Fruit fly (Drosophila melanogaster): Measurements from ENCODE around the gene CG8281.

DNA sequence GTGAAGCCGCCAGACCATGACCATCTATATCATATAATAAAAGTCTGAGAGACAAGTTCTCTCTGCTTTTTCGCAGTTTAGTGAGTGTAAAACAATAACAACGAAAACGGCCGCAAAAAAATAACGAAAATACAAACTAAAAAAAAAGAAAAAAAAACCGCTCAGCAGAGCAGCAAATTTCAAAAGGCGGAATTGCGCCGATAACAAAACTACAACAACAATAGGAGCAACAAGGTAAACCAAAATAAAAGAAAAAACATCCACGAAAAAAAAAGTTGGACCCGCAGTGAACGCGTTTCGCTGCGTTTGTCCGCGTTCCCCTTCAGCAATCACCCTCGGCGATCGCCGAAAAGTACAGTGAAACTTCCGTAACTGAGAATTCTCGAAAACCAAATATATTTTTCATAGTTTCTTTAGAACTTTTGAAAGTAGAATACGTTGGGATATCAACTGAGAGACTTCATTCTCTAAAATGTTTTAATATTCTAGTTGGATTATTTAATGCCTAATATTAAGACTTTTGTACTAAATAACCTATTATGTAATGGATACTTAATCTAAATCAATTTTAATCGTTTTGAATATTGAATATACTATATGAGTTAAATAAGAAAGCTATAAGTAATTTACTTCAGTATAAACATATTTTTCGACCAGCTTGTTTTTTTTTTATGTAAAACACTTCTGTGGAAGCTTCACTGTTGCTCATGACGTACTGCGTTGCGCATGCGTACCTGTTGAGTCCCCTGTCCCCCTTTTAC lies 36.5 kb upstream of the CG8281 start:
- TF ChIP-seq CTCF (optimal IDR thresholded peaks at IDR 0.05): no peak
- TF ChIP-seq CG8478 (optimal IDR thresholded peaks at IDR 0.05): no peak
